Fruit fly (Drosophila melanogaster): ENCODE measurements around the gene bdl.

bdl gene

DNA sequence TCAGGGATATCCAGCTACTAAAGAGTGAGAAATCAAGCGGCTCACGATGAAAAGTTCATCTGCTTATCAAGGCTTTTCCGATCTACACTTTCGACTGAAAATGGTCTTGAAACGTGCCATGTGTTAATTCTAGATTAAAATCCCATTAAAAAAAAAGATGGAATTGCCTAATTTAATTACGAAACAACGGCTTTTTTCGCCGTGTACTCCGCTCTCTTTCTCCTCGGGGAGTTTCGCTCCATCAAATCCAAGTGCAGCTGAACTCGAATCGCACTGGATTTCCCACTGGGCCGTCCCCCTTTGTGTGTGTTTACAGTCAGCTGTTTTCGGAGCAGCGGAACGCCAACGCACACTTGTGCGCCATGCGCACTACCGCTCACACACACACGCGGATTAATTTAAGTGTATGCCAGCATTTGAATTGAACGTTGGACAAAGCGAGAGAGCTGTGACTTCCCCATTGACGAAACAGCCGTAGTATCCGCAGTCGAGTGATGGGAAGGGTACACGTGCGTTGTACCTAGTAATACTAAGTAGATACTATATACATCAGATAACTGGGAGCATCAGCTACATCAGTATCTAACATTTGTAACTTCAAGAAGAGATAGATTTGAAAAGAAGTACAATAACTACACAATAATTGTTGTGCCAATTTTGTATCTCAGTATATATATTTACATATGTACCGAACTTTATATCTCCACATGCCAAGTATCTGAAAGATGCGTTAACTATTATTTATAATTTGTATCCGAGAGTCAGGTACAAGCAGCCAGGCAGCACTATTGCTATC lies 8.8 kb downstream of the bdl start (continued):
- peak; percentile 81 for TF ChIP-seq ranshi (GFP tag; IDR thresholded peaks at IDR 0.05)
- peak; percentile 97 for TF ChIP-seq kni (GFP tag; optimal IDR thresholded peaks at IDR 0.05)
- TF ChIP-seq nerfin-1 (tag; optimal IDR thresholded peaks at IDR 0.05): peak; percentile 82
- TF ChIP-seq CG18764 (GFP tag; optimal IDR thresholded peaks at IDR 0.05): peak; percentile 81
- TF ChIP-seq CG42726 (GFP tag; IDR thresholded peaks at IDR 0.05; ENCODE audit: partially characterized antibody): no peak
- peak; percentile 81 for TF ChIP-seq CG15514 (GFP tag; optimal IDR thresholded peaks at IDR 0.05)
- peak; percentile 36; the same call in 1 of the 2 replicates for TF ChIP-seq CG13287 (GFP tag; IDR thresholded peaks at IDR 0.05; ENCODE audit: partially characterized antibody)
- TF ChIP-seq kay (GFP tag; optimal IDR thresholded peaks at IDR 0.05): peak; percentile 27
- TF ChIP-seq Doc3 (GFP tag; IDR thresholded peaks at IDR 0.05; ENCODE audit: partially characterized antibody): peak; percentile 40; the same call in 1 of the 3 replicates
- no peak for TF ChIP-seq YL-1 (GFP tag; optimal IDR thresholded peaks at IDR 0.05)
- peak; percentile 50 for TF ChIP-seq CG12104 (GFP tag; optimal IDR thresholded peaks at IDR 0.05)
- TF ChIP-seq lola (GFP tag; optimal IDR thresholded peaks at IDR 0.05): peak in 2 of 3 experiments; percentile 67 to 74
- peak; percentile 9 for TF ChIP-seq CG9797 (GFP tag; optimal IDR thresholded peaks at IDR 0.05)
- TF ChIP-seq gem (tag; optimal IDR thresholded peaks at IDR 0.05): peak; percentile 85
- TF ChIP-seq Hand (GFP tag; optimal IDR thresholded peaks at IDR 0.05): peak; percentile 60
- TF ChIP-seq br (optimal IDR thresholded peaks at IDR 0.05): no peak
- TF ChIP-seq amos (GFP tag; IDR thresholded peaks at IDR 0.05; ENCODE audit: partially characterized antibody): no peak; the same call in 1 of the 2 replicates
- peak; percentile 38 for TF ChIP-seq cato (GFP tag; optimal IDR thresholded peaks at IDR 0.05; ENCODE audit: borderline replicate concordance)
- TF ChIP-seq CG3163 (GFP tag; optimal IDR thresholded peaks at IDR 0.05): peak; percentile 58
- TF ChIP-seq CG17612 (GFP tag; IDR thresholded peaks at IDR 0.05): peak; percentile 85
- TF ChIP-seq gcm2 (GFP tag; optimal IDR thresholded peaks at IDR 0.05): peak; percentile 32
- TF ChIP-seq CG10462 (GFP tag; optimal IDR thresholded peaks at IDR 0.05): peak; percentile 46
- no peak; the same call in 2 of the 3 replicates for TF ChIP-seq CG34224 (GFP tag; IDR thresholded peaks at IDR 0.05; ENCODE audit: partially characterized antibody)
- peak; percentile 73 for TF ChIP-seq CG13424 (tag; optimal IDR thresholded peaks at IDR 0.05)
- TF ChIP-seq Kr (GFP tag; optimal IDR thresholded peaks at IDR 0.05): no peak
- no peak for TF ChIP-seq CG3065 (GFP tag; optimal IDR thresholded peaks at IDR 0.05)
- TF ChIP-seq CG2120 (GFP tag; optimal IDR thresholded peaks at IDR 0.05): peak; percentile 75
- no peak for TF ChIP-seq sna (GFP tag; IDR thresholded peaks at IDR 0.05; ENCODE audit: partially characterized antibody)
- TF ChIP-seq hth (optimal IDR thresholded peaks at IDR 0.05): no peak
- TF ChIP-seq CG43689 (GFP tag; IDR thresholded peaks at IDR 0.05): peak; percentile 83
- TF ChIP-seq pros (GFP tag; optimal IDR thresholded peaks at IDR 0.05): peak; percentile 68
- TF ChIP-seq CG9727 (GFP tag; optimal IDR thresholded peaks at IDR 0.05): peak; percentile 87
- TF ChIP-seq mam (GFP tag; optimal IDR thresholded peaks at IDR 0.05): peak; percentile 69
- peak; percentile 74 for TF ChIP-seq jumu (GFP tag; optimal IDR thresholded peaks at IDR 0.05)
- TF ChIP-seq CG1603 (tag; optimal IDR thresholded peaks at IDR 0.05): peak; percentile 77
- peak; percentile 82 for TF ChIP-seq pho (GFP tag; optimal IDR thresholded peaks at IDR 0.05)
- TF ChIP-seq toy (GFP tag; IDR thresholded peaks at IDR 0.05): peak; percentile 46; the same call in 1 of the 2 replicates
- TF ChIP-seq zfh2 (GFP tag; optimal IDR thresholded peaks at IDR 0.05): peak; percentile 62
- TF ChIP-seq CG4424 (GFP tag; optimal IDR thresholded peaks at IDR 0.05): peak; percentile 88
- TF ChIP-seq E2f2 (GFP tag; IDR thresholded peaks at IDR 0.05): peak; percentile 61; the same call in 1 of the 2 replicates
- peak; percentile 28 for TF ChIP-seq MTF-1 (GFP tag; optimal IDR thresholded peaks at IDR 0.05; ENCODE audit: borderline replicate concordance)
- peak; percentile 62 for TF ChIP-seq cas (GFP tag; IDR thresholded peaks at IDR 0.05)
- TF ChIP-seq CG12744 (GFP tag; optimal IDR thresholded peaks at IDR 0.05): peak; percentile 66
- no peak for TF ChIP-seq GATAe (GFP tag; conservative IDR thresholded peaks at IDR 0.05)
- peak; percentile 82 for TF ChIP-seq mirr (GFP tag; optimal IDR thresholded peaks at IDR 0.05)
- peak; percentile 88 for TF ChIP-seq Atf6 (GFP tag; IDR thresholded peaks at IDR 0.05)
- TF ChIP-seq fu2 (GFP tag; optimal IDR thresholded peaks at IDR 0.05): peak; percentile 62
- TF ChIP-seq psq (GFP tag; optimal IDR thresholded peaks at IDR 0.05): no peak

All from whole organism, embryonic.